Worm (Caenorhabditis elegans) whole organism, L3 larva: Measurements from ENCODE around the gene sec-22.
A peak's percentile ranks its signal among the peaks of the same experiment; 100 is the strongest.

ENCODE experiments used
- R02D3.7 ChIP-seq: fragments of 150-350 bp; optimal IDR thresholded peaks from 2 replicates; lab custom pipeline; 2014; ENCODE audit warnings: missing biosample characterization, missing genetic modification characterization
- ZK546.5 ChIP-seq: sonication (generic microtip); optimal IDR thresholded peaks from 2 replicates; lab custom pipeline; 2017; ENCODE audit warnings: missing biosample characterization, missing genetic modification characterization
- aly-2 ChIP-seq: fragments of 150-350 bp; optimal IDR thresholded peaks from 2 replicates; lab custom pipeline; 2014; ENCODE audit warnings: missing biosample characterization, missing genetic modification characterization
- ama-1 ChIP-seq: fragments of 150-350 bp; optimal IDR thresholded peaks from 2 replicates; lab custom pipeline; 2018
- ceh-16 ChIP-seq: sonication (generic microtip); optimal IDR thresholded peaks from 2 replicates; lab custom pipeline; 2017; ENCODE audit warnings: missing biosample characterization, missing genetic modification characterization
- ceh-28 ChIP-seq: fragments of 150-350 bp; optimal IDR thresholded peaks from 2 replicates; lab custom pipeline; 2014; ENCODE audit warnings: missing biosample characterization, missing genetic modification reagents, missing genetic modification characterization
- ceh-82 ChIP-seq: fragments of 150-350 bp; optimal IDR thresholded peaks from 2 replicates; lab custom pipeline; 2014; ENCODE audit warnings: missing biosample characterization, missing genetic modification characterization
- ceh-9 ChIP-seq: sonication (generic microtip); optimal IDR thresholded peaks from 2 replicates; lab custom pipeline; 2018; ENCODE audit warnings: missing biosample characterization, missing genetic modification characterization
- daf-12 ChIP-seq: fragments of 150-350 bp; optimal IDR thresholded peaks from 2 replicates; lab custom pipeline; 2014; ENCODE audit warnings: missing biosample characterization, missing genetic modification reagents, missing genetic modification characterization
- egl-27 ChIP-seq: sonication (generic microtip); optimal IDR thresholded peaks from 4 replicates; lab custom pipeline; 2017; ENCODE audit warnings: missing biosample characterization, missing genetic modification reagents, missing genetic modification characterization
- egl-5 ChIP-seq: fragments of 150-350 bp; optimal IDR thresholded peaks from 2 replicates; lab custom pipeline; 2017; ENCODE audit warnings: missing biosample characterization, missing genetic modification reagents, missing genetic modification characterization, inconsistent platforms
- elt-3 ChIP-seq, 3 experiments: fragments of 150-350 bp in 1 of 3; sonication (generic microtip) in 2 of 3; optimal IDR thresholded peaks; 2 replicates in 2 of 3; 4 replicates in 1 of 3; lab custom pipeline; 2014 to 2017; ENCODE audit warnings: missing biosample characterization in 3 of 3, missing genetic modification characterization in 3 of 3
- eor-1 ChIP-seq, 2 experiments: fragments of 150-350 bp; optimal IDR thresholded peaks; 2 replicates each; lab custom pipeline; 2014 to 2018; ENCODE audit warnings: missing biosample characterization in 2 of 2, missing genetic modification characterization in 2 of 2
- hmg-11 ChIP-seq: sonication (generic microtip); optimal IDR thresholded peaks from 2 replicates; lab custom pipeline; 2016; ENCODE audit warnings: missing genetic modification characterization, missing compliant biosample characterization
- jun-1 ChIP-seq: fragments of 150-350 bp; optimal IDR thresholded peaks from 2 replicates; lab custom pipeline; 2014; ENCODE audit warnings: missing biosample characterization, missing genetic modification reagents, missing genetic modification characterization
- lin-15B ChIP-seq: fragments of 150-350 bp; optimal IDR thresholded peaks from 2 replicates; lab custom pipeline; 2014; ENCODE audit warnings: missing biosample characterization, missing genetic modification characterization
- lin-39 ChIP-seq: fragments of 150-350 bp; optimal IDR thresholded peaks from 2 replicates; lab custom pipeline; 2018; ENCODE audit warnings: missing biosample characterization, missing genetic modification reagents, missing genetic modification characterization
- lsy-12 ChIP-seq: sonication (generic microtip); optimal IDR thresholded peaks from 2 replicates; lab custom pipeline; 2016; ENCODE audit warnings: mild to moderate bottlenecking, missing genetic modification characterization, missing compliant biosample characterization
- mdl-1 ChIP-seq: fragments of 150-350 bp; optimal IDR thresholded peaks from 2 replicates; lab custom pipeline; 2014; ENCODE audit warnings: missing biosample characterization, missing genetic modification characterization
- mml-1 ChIP-seq: fragments of 150-350 bp; sonication (generic microtip); optimal IDR thresholded peaks from 3 replicates; lab custom pipeline; 2014; ENCODE audit warnings: missing biosample characterization, missing genetic modification characterization
- nfya-1 ChIP-seq: sonication (generic microtip); optimal IDR thresholded peaks from 2 replicates; lab custom pipeline; 2017; ENCODE audit warnings: missing genetic modification characterization, mild to moderate bottlenecking, missing compliant biosample characterization, antibody characterized with exemption, moderate library complexity; ENCODE audit not compliant: insufficient read depth
- nhr-11 ChIP-seq: fragments of 150-350 bp; optimal IDR thresholded peaks from 2 replicates; lab custom pipeline; 2014; ENCODE audit warnings: missing biosample characterization, missing genetic modification characterization
- nhr-12 ChIP-seq: fragments of 150-350 bp; optimal IDR thresholded peaks from 2 replicates; lab custom pipeline; 2014; ENCODE audit warnings: missing biosample characterization, missing genetic modification characterization
- nhr-23 ChIP-seq: fragments of 150-350 bp; optimal IDR thresholded peaks from 2 replicates; lab custom pipeline; 2014; ENCODE audit warnings: missing biosample characterization, missing genetic modification reagents, missing genetic modification characterization
- nhr-237 ChIP-seq: fragments of 150-350 bp; optimal IDR thresholded peaks from 2 replicates; lab custom pipeline; 2014; ENCODE audit warnings: missing biosample characterization, missing genetic modification characterization
- nhr-25 ChIP-seq: sonication (generic microtip); optimal IDR thresholded peaks from 2 replicates; lab custom pipeline; 2017; ENCODE audit warnings: missing biosample characterization, missing genetic modification characterization
- nhr-28 ChIP-seq: fragments of 150-350 bp; optimal IDR thresholded peaks from 2 replicates; lab custom pipeline; 2014; ENCODE audit warnings: missing biosample characterization, missing genetic modification characterization
- nhr-43 ChIP-seq: sonication (generic microtip); optimal IDR thresholded peaks from 2 replicates; lab custom pipeline; 2016; ENCODE audit warnings: mild to moderate bottlenecking, missing genetic modification characterization, missing compliant biosample characterization; ENCODE audit not compliant: poor library complexity, severe bottlenecking
- nhr-67 ChIP-seq: fragments of 150-350 bp; optimal IDR thresholded peaks from 2 replicates; lab custom pipeline; 2014; ENCODE audit warnings: missing biosample characterization, missing genetic modification characterization
- nhr-77 ChIP-seq: fragments of 150-350 bp; optimal IDR thresholded peaks from 2 replicates; lab custom pipeline; 2014; ENCODE audit warnings: missing biosample characterization, missing genetic modification characterization
- pha-4 ChIP-seq: fragments of 150-350 bp; optimal IDR thresholded peaks from 2 replicates; lab custom pipeline; 2014; ENCODE audit warnings: missing biosample characterization, missing genetic modification reagents, missing genetic modification characterization
- pqm-1 ChIP-seq: fragments of 150-350 bp; optimal IDR thresholded peaks from 2 replicates; lab custom pipeline; 2017; ENCODE audit warnings: missing biosample characterization, missing genetic modification characterization, inconsistent platforms
- sea-2 ChIP-seq: fragments of 150-350 bp; sonication (generic microtip); optimal IDR thresholded peaks from 4 replicates; lab custom pipeline; 2014; ENCODE audit warnings: missing biosample characterization, missing genetic modification reagents, missing genetic modification characterization
- skn-1 ChIP-seq: fragments of 150-350 bp; optimal IDR thresholded peaks from 2 replicates; lab custom pipeline; 2014; ENCODE audit warnings: missing biosample characterization, missing genetic modification characterization
- snpc-4 ChIP-seq: fragments of 150-350 bp; optimal IDR thresholded peaks from 2 replicates; lab custom pipeline; 2014; ENCODE audit warnings: missing biosample characterization, missing genetic modification characterization
- tbx-2 ChIP-seq: sonication (generic microtip); optimal IDR thresholded peaks from 2 replicates; lab custom pipeline; 2016; ENCODE audit warnings: mild to moderate bottlenecking, missing genetic modification characterization, missing compliant biosample characterization
- unc-62 ChIP-seq: fragments of 150-350 bp; sonication (generic microtip); optimal IDR thresholded peaks from 4 replicates; lab custom pipeline; 2014; ENCODE audit warnings: missing biosample characterization, missing genetic modification reagents, missing genetic modification characterization
- zag-1 ChIP-seq: fragments of 150-350 bp; optimal IDR thresholded peaks from 2 replicates; lab custom pipeline; 2014; ENCODE audit warnings: missing biosample characterization, missing genetic modification characterization
- ztf-4 ChIP-seq: fragments of 150-350 bp; optimal IDR thresholded peaks from 2 replicates; lab custom pipeline; 2014; ENCODE audit warnings: missing biosample characterization, missing genetic modification characterization

The sec-22 gene

DNA sequence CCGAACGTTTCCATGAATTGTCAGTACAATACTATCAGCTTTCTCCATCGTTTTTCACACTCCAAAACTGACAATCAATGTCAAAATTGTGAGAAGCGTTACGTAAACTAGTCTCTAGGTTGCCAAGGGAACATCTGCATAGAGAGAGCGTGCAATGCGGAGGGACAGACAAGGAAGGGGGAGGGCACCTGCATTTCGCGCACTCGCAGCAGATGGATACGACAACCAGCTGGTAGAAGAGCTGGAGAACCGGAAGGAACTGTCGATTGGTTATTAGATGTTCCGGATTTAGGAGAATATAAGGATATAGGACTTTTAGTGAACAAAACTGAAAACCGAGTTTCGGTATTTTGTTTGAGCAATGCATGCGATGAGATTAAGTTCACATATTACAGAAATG is 33.6 kb downstream of the sec-22 start, which contains the start of gene mksr-1:
mksr-1 (minus strand) TSS at position 144 of the 400 bp plus-strand sequence.
- no peak for TF ChIP-seq mdl-1 (tag; lab: Kevin White, UChicago)
- no peak for TF ChIP-seq nhr-28 (tag; lab: Kevin White, UChicago)
- TF ChIP-seq pqm-1 (tag; lab: Kevin White, UChicago) = no peak
- TF ChIP-seq ceh-9 (tag; lab: Kevin White, UChicago) = no peak
- no peak for TF ChIP-seq lsy-12
- no peak for TF ChIP-seq skn-1 (tag; lab: Kevin White, UChicago)
- no peak for TF ChIP-seq nhr-237 (tag; lab: Kevin White, UChicago)
- TF ChIP-seq mml-1 = no peak
- no peak for TF ChIP-seq nhr-12
- no peak for TF ChIP-seq lin-39 (tag; lab: Kevin White, UChicago)

DNA sequence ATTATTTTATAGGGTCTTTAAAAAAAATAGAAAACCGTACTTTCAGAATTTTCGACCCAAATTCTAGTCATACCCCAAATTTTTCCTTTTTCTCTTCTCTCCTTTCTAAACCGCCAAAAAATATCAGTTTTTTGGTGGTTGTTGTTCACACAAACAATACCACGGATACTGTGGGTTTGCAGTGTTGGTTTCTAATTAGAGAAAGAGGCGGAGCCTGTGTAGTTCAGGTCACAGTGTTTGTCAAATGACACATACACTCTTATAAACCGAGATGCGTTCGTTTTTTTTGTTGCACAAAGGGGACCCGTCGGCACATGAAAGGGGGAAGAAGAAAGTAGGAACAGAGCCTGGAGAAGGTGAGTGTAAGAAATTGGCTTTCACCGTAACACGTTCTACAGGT is 36.8 kb downstream of the sec-22 start, which contains the start of gene lim-6:
lim-6 (plus strand) TSS at position 301 of the 400 bp plus-strand sequence.
- no peak for TF ChIP-seq daf-12 (tag; lab: Kevin White, UChicago)
- no peak for TF ChIP-seq aly-2 (tag; lab: Kevin White, UChicago)
- no peak for TF ChIP-seq ZK546.5 (tag; lab: Kevin White, UChicago)
- no peak for TF ChIP-seq ceh-9 (tag; lab: Kevin White, UChicago)
- TF ChIP-seq zag-1 = no peak
- no peak for TF ChIP-seq nhr-23
- no peak for TF ChIP-seq eor-1 (tag; optimal IDR thresholded peaks at IDR 0.05; lab: Kevin White, UChicago)
- no peak for TF ChIP-seq sea-2 (GFP tag; lab: Kevin White, UChicago)
- TF ChIP-seq nhr-25 (tag; lab: Kevin White, UChicago) = no peak
- no peak for TF ChIP-seq ceh-82 (tag; lab: Kevin White, UChicago)
- TF ChIP-seq egl-5 (tag; lab: Kevin White, UChicago) = no peak
- TF ChIP-seq tbx-2 = no peak
- TF ChIP-seq ama-1 = no peak
- TF ChIP-seq nhr-28 (tag; lab: Kevin White, UChicago) = no peak
- no peak for TF ChIP-seq snpc-4
- TF ChIP-seq nhr-67 (tag; lab: Kevin White, UChicago) = no peak
- no peak for TF ChIP-seq jun-1 (tag; lab: Kevin White, UChicago)

DNA sequence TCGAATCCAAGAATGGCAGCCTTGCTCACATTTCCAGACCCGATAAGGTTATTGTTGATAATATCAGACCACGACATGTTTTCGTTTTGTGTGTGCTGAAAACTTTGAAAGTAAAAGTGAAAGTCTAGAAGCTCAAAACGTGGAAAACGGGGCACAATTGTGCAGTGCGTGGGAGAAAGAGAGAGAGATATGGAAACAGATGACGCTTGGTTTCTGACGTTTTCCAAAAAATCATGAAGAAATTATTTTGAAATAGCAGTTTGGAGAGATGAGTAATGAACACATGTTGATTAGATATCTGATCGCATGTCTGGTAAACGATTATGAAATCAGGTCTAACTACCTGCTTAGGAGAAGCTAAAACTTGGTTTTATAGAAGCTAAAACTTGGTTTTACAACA is 45.2 kb downstream of the sec-22 start, which contains the start of gene pfn-3:
pfn-3 (minus strand) TSS at position 101 of the 400 bp plus-strand sequence.
- TF ChIP-seq lin-39 (tag; lab: Kevin White, UChicago) (peak; percentile 1), nhr-25 (tag; lab: Kevin White, UChicago) (no peak), nhr-12 (no peak)
- TF ChIP-seq, all 47 proteins: peak for 1

DNA sequence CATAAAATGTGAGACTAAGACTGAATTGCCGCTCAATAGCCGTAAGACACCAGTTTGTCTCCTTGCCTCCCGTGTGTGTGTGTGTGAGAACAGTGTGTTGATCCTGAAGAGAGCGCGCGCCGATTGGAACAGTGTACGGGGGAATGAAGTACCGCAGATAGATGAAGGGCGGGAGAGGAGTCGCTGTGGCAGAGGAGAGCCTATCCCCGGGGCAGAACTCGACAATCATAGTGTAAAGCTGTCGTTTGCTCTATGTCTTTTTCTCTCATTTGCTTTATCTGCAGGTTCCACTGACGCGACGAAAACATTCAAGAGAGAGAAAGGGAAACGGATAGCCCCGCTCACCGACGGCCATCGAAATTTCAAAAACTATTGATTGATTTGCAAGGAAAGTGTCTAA is 46.6 kb downstream of the sec-22 start:
- TF ChIP-seq lin-15B (tag; lab: Kevin White, UChicago) (no peak), ceh-28 (peak; percentile 0), elt-3 (tag; optimal IDR thresholded peaks at IDR 0.05; lab: Kevin White, UChicago) (no peak), nhr-43 (no peak), lsy-12 (no peak), nhr-28 (tag; lab: Kevin White, UChicago) (no peak), mdl-1 (tag; lab: Kevin White, UChicago) (no peak), egl-27 (tag; lab: Kevin White, UChicago) (no peak), ceh-16 (tag; lab: Kevin White, UChicago) (no peak), nhr-77 (tag; lab: Kevin White, UChicago) (no peak), nfya-1 (peak; percentile 44), pqm-1 (tag; lab: Kevin White, UChicago) (no peak), lin-39 (tag; lab: Kevin White, UChicago) (peak; percentile 28)

DNA sequence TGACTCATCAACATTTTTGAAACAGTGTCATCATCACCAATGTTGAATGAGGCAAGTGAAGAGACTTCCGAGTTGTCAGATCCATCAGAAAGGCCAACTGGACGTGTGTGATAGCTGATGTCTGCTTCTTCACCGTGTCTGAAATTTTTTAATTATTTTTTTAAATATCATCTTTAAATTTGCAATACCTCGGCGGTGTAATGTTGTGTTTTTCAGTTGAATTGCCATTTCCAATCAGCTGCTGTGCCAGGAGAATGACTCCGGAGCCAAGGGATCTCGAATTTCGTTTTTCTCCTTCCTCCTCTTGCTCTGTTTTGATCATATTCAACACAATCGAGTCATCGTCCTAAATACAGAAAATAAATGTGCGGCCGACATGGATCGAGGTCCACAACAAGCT is 49.7 kb downstream of the sec-22 start:
- TF ChIP-seq mdl-1 (tag; lab: Kevin White, UChicago) = no peak
- TF ChIP-seq ama-1 = no peak
- TF ChIP-seq jun-1 (tag; lab: Kevin White, UChicago) = no peak
- TF ChIP-seq R02D3.7 (tag; lab: Kevin White, UChicago) = no peak
- no peak for TF ChIP-seq egl-5 (tag; lab: Kevin White, UChicago)
- TF ChIP-seq nhr-11 (tag; lab: Kevin White, UChicago) = no peak
- TF ChIP-seq daf-12 (tag; lab: Kevin White, UChicago) = no peak
- TF ChIP-seq lin-15B (tag; lab: Kevin White, UChicago) = no peak
- no peak for TF ChIP-seq nhr-25 (tag; lab: Kevin White, UChicago)
- TF ChIP-seq ztf-4 (tag; lab: Kevin White, UChicago) = no peak
- TF ChIP-seq unc-62 = no peak
- TF ChIP-seq nfya-1 = no peak
- no peak for TF ChIP-seq pha-4
- TF ChIP-seq hmg-11 (tag; lab: Kevin White, UChicago) = no peak
- no peak for TF ChIP-seq mml-1
- no peak for TF ChIP-seq egl-27 (tag; lab: Kevin White, UChicago)
- no peak for TF ChIP-seq ceh-9 (tag; lab: Kevin White, UChicago)
- no peak for TF ChIP-seq nhr-237 (tag; lab: Kevin White, UChicago)
- TF ChIP-seq pqm-1 (tag; lab: Kevin White, UChicago) = no peak
